Fruit fly (Drosophila melanogaster): Measurements from ENCODE around the gene CG4325.

Gene CG4325

DNA sequence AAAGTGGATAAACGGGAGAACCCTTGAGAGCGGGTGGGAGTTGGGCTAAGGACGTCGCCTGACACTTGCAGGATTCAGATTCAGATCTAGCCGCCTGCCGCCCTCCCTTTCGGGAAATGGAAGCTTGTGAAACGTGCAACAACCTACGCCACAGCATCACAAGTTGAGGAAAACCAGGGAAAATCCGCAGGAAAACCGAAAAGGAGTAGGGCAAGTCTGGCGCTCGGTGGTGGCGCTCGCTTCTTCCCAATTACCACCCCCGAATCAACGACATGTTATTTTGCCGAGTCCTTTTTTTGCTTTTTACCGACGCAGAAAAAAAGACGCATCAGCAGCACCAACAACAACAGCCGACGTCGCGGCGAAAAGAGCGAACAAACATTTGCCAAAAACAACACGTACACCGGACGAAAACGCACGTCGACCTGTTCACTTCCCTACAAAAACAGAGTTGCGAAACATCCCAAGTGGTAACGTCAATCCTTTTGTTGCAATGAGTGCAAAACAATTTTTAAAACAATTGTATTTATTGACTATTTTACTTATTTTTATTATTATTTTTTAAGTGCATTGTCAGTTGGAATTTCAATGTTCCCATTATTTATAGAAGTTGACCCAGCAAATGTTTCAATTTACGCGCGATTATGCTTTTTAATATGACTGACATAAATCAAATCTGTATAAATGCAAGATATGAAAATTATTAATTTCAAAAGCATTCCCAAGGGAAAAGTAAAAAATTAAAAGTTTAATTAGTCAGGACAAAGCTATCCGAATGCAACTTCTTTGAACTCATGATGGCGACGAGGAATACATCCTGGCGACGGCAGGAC lies 32.1 kb downstream of the CG4325 start (continued):
- TF ChIP-seq Hr3 (GFP tag; optimal IDR thresholded peaks at IDR 0.05) (peak; percentile 41), D (optimal IDR thresholded peaks at IDR 0.05) (no peak), D (GFP tag; optimal IDR thresholded peaks at IDR 0.05) (peak; percentile 27), chif (GFP tag; optimal IDR thresholded peaks at IDR 0.05) (peak in 1 of 2 experiments; percentile 17), CG4730 (GFP tag; IDR thresholded peaks at IDR 0.05) (0 out of 2 replicates have a peak, but pooled peaks have one; percentile 43), CG2712 (tag; optimal IDR thresholded peaks at IDR 0.05) (peak; percentile 49), pros (GFP tag; optimal IDR thresholded peaks at IDR 0.05) (peak; percentile 65), HmgD (GFP tag; optimal IDR thresholded peaks at IDR 0.05) (no peak), CG3281 (GFP tag; optimal IDR thresholded peaks at IDR 0.05) (peak; percentile 58), CG15696 (tag; optimal IDR thresholded peaks at IDR 0.05) (no peak), corto (GFP tag; optimal IDR thresholded peaks at IDR 0.05) (no peak), CG31441 (GFP tag; IDR thresholded peaks at IDR 0.05) (peak; percentile 63), CG14441 (GFP tag; IDR thresholded peaks at IDR 0.05) (peak; percentile 65), Xrp1 (GFP tag; IDR thresholded peaks at IDR 0.05) (peak; percentile 68; the same call in 1 of the 2 replicates), CG3847 (GFP tag; IDR thresholded peaks at IDR 0.05) (peak; percentile 34; the same call in 1 of the 2 replicates), CG30431 (GFP tag; optimal IDR thresholded peaks at IDR 0.05) (peak; percentile 17), CG9215 (GFP tag; IDR thresholded peaks at IDR 0.05) (peak; percentile 37), CG3407 (GFP tag; optimal IDR thresholded peaks at IDR 0.05) (peak; percentile 36), BtbVII (GFP tag; optimal IDR thresholded peaks at IDR 0.05) (peak; percentile 10), lab (GFP tag; optimal IDR thresholded peaks at IDR 0.05) (peak; percentile 58), seq (GFP tag; IDR thresholded peaks at IDR 0.05) (peak; percentile 58; the same call in 1 of the 2 replicates), bowl (GFP tag; IDR thresholded peaks at IDR 0.05) (0 out of 2 replicates have a peak, but pooled peaks have one; percentile 13), CHES-1-like (GFP tag; optimal IDR thresholded peaks at IDR 0.05) (no peak), lola (GFP tag; optimal IDR thresholded peaks at IDR 0.05) (peak in 1 of 3 experiments; percentile 12), ewg (GFP tag; optimal IDR thresholded peaks at IDR 0.05) (peak; percentile 32), CG13296 (GFP tag; optimal IDR thresholded peaks at IDR 0.05) (no peak), slbo (GFP tag; IDR thresholded peaks at IDR 0.05) (peak; percentile 78), phol (tag; optimal IDR thresholded peaks at IDR 0.05) (peak; percentile 44), CG10267 (tag; optimal IDR thresholded peaks at IDR 0.05) (peak; percentile 34), sqz (GFP tag; optimal IDR thresholded peaks at IDR 0.05) (peak; percentile 52), CG18764 (GFP tag; optimal IDR thresholded peaks at IDR 0.05) (peak; percentile 42), CG5180 (GFP tag; optimal IDR thresholded peaks at IDR 0.05) (peak; percentile 7), lmd (GFP tag; IDR thresholded peaks at IDR 0.05) (peak; percentile 59), CG8290 (GFP tag; optimal IDR thresholded peaks at IDR 0.05) (no peak), CG8290 (tag; optimal IDR thresholded peaks at IDR 0.05) (peak in 1 of 2 experiments; percentile 12), esg (GFP tag; conservative IDR thresholded peaks at IDR 0.05) (peak; percentile 69), Chrac-16 (GFP tag; optimal IDR thresholded peaks at IDR 0.05) (peak; percentile 17), CG13123 (GFP tag; optimal IDR thresholded peaks at IDR 0.05) (no peak), NC2β (GFP tag; optimal IDR thresholded peaks at IDR 0.05) (no peak), Asciz (GFP tag; optimal IDR thresholded peaks at IDR 0.05) (peak; percentile 24), Oli (tag; optimal IDR thresholded peaks at IDR 0.05) (peak; percentile 54), Ssrp (tag; optimal IDR thresholded peaks at IDR 0.05) (peak; percentile 50), CG10979 (tag; optimal IDR thresholded peaks at IDR 0.05) (peak; percentile 43), ase (GFP tag; IDR thresholded peaks at IDR 0.05) (peak; percentile 67; the same call in 2 of the 3 replicates), CG6689 (GFP tag; IDR thresholded peaks at IDR 0.05) (peak; percentile 79), jigr1 (GFP tag; IDR thresholded peaks at IDR 0.05) (no peak), bab2 (GFP tag; optimal IDR thresholded peaks at IDR 0.05) (no peak), CG13775 (GFP tag; optimal IDR thresholded peaks at IDR 0.05) (peak; percentile 62), CG10209 (GFP tag; optimal IDR thresholded peaks at IDR 0.05) (peak; percentile 35)
